Fruit fly (Drosophila melanogaster) whole organism, embryonic: ENCODE measurements around the gene Ipo9.

ENCODE experiments used
- Asciz ChIP-seq: fragments of 200-800 bp; sonication (Bioruptor generic); optimal IDR thresholded peaks from 2 replicates; lab custom pipeline; 2017; ENCODE audit warnings: missing biosample characterization, mild to moderate bottlenecking, missing genetic modification characterization, missing genetic modification reagents
- Atf-2 ChIP-seq: fragments of 200-800 bp; sonication (Bioruptor generic); optimal IDR thresholded peaks from 2 replicates; lab custom pipeline; 2016; ENCODE audit warnings: missing biosample characterization, missing genetic modification characterization
- Atf3 ChIP-seq: fragments of 200-800 bp; sonication (Bioruptor generic); optimal IDR thresholded peaks from 3 replicates; lab custom pipeline; 2016; ENCODE audit warnings: missing biosample characterization, missing genetic modification characterization
- Bteb2 ChIP-seq: fragments of 200-800 bp; sonication (Bioruptor generic); optimal IDR thresholded peaks from 2 replicates; lab custom pipeline; 2016; ENCODE audit warnings: missing biosample characterization, missing genetic modification characterization
- CG10147 ChIP-seq: fragments of 200-800 bp; sonication (Bioruptor generic); optimal IDR thresholded peaks from 2 replicates; lab custom pipeline; 2019; ENCODE audit warnings: missing biosample characterization, mild to moderate bottlenecking, missing genetic modification characterization, moderate library complexity
- CG11696 ChIP-seq: fragments of 200-800 bp; sonication (Bioruptor generic); IDR thresholded peaks from 2 replicates; pipeline ENCODE4 v1.3.6; 2022; ENCODE audit warnings: missing biosample characterization, missing genetic modification characterization
- CG12299 ChIP-seq: fragments of 200-800 bp; sonication (Bioruptor generic); optimal IDR thresholded peaks from 2 replicates; lab custom pipeline; 2018; ENCODE audit warnings: missing biosample characterization, mild to moderate bottlenecking, missing genetic modification characterization
- CG1233 ChIP-seq: fragments of 200-800 bp; sonication (Bioruptor generic); optimal IDR thresholded peaks from 4 replicates; lab custom pipeline; 2018; ENCODE audit warnings: missing biosample characterization, mild to moderate bottlenecking, missing genetic modification characterization
- CG12659 ChIP-seq: fragments of 200-800 bp; sonication (Bioruptor generic); optimal IDR thresholded peaks from 3 replicates; lab custom pipeline; 2017; ENCODE audit warnings: mild to moderate bottlenecking, missing biosample characterization, missing genetic modification reagents, missing genetic modification characterization
- CG13775 ChIP-seq: fragments of 200-800 bp; sonication (Bioruptor generic); optimal IDR thresholded peaks from 3 replicates; lab custom pipeline; 2017; ENCODE audit warnings: missing biosample characterization, mild to moderate bottlenecking, missing genetic modification characterization
- CG15479 ChIP-seq: fragments of 200-800 bp; sonication (Bioruptor generic); optimal IDR thresholded peaks from 3 replicates; lab custom pipeline; 2019; ENCODE audit warnings: missing biosample characterization, mild to moderate bottlenecking, missing genetic modification characterization, moderate library complexity
- CG2199 ChIP-seq: fragments of 200-800 bp; sonication (Bioruptor generic); IDR thresholded peaks from 3 replicates; pipeline ENCODE4 v1.3.6; 2022; ENCODE audit warnings: missing biosample characterization, missing genetic modification characterization
- CG2875 ChIP-seq: fragments of 200-800 bp; sonication (Bioruptor generic); optimal IDR thresholded peaks from 2 replicates; lab custom pipeline; 2017; ENCODE audit warnings: missing biosample characterization, mild to moderate bottlenecking, missing genetic modification characterization, missing genetic modification reagents
- CG30403 ChIP-seq: fragments of 200-800 bp; sonication (Bioruptor generic); optimal IDR thresholded peaks from 3 replicates; lab custom pipeline; 2016; ENCODE audit warnings: missing biosample characterization, missing genetic modification characterization
- CG32772 ChIP-seq: fragments of 200-800 bp; sonication (Bioruptor generic); IDR thresholded peaks from 2 replicates; pipeline ENCODE4 v1.3.6; 2022; ENCODE audit warnings: missing biosample characterization, missing genetic modification characterization
- CG3726 ChIP-seq: fragments of 200-800 bp; sonication (Bioruptor generic); IDR thresholded peaks from 3 replicates; pipeline ENCODE4, ENCODE4 v1.3.6; 2022; ENCODE audit warnings: missing biosample characterization, missing genetic modification characterization
- CG4424 ChIP-seq: fragments of 200-800 bp; sonication (Bioruptor generic); optimal IDR thresholded peaks from 3 replicates; lab custom pipeline; 2016; ENCODE audit warnings: missing biosample characterization, missing genetic modification characterization
- CG6689 ChIP-seq: fragments of 200-800 bp; sonication (Bioruptor generic); IDR thresholded peaks from 2 replicates; pipeline ENCODE4 v1.3.6; 2022; ENCODE audit warnings: missing biosample characterization, missing genetic modification characterization
- CG7372 ChIP-seq: fragments of 200-800 bp; sonication (Bioruptor generic); IDR thresholded peaks from 2 replicates; pipeline ENCODE4 v1.3.6; 2022; ENCODE audit warnings: missing biosample characterization, missing genetic modification characterization
- CG7963 ChIP-seq: fragments of 200-800 bp; sonication (Bioruptor generic); IDR thresholded peaks from 3 replicates; pipeline ENCODE4 v1.3.6; 2022; ENCODE audit warnings: missing biosample characterization, missing genetic modification characterization; ENCODE audit not compliant: partially characterized antibody
- Chrac-16 ChIP-seq: fragments of 200-800 bp; sonication (Bioruptor generic); optimal IDR thresholded peaks from 3 replicates; lab custom pipeline; 2016; ENCODE audit warnings: missing biosample characterization, missing genetic modification characterization
- CoRest ChIP-seq: fragments of 200-800 bp; sonication (Bioruptor generic); optimal IDR thresholded peaks from 3 replicates; lab custom pipeline; 2018; ENCODE audit warnings: missing biosample characterization, mild to moderate bottlenecking, missing genetic modification characterization, moderate library complexity
- E2f2 ChIP-seq: fragments of 200-800 bp; sonication (Bioruptor generic); IDR thresholded peaks from 2 replicates; pipeline ENCODE4 v1.3.6; 2022; ENCODE audit warnings: missing biosample characterization, missing genetic modification characterization
- Ets97D ChIP-seq: fragments of 200-800 bp; sonication (Bioruptor generic); optimal IDR thresholded peaks from 3 replicates; lab custom pipeline; 2016; ENCODE audit warnings: missing biosample characterization, missing genetic modification characterization
- HHEX ChIP-seq: fragments of 200-800 bp; sonication (Bioruptor generic); optimal IDR thresholded peaks from 3 replicates; lab custom pipeline; 2017; ENCODE audit warnings: missing biosample characterization, mild to moderate bottlenecking, missing genetic modification characterization, missing genetic modification reagents
- Hr3 ChIP-seq: fragments of 200-800 bp; sonication (Bioruptor generic); optimal IDR thresholded peaks from 3 replicates; lab custom pipeline; 2016; ENCODE audit warnings: missing biosample characterization, missing genetic modification characterization
- Kr ChIP-seq: fragments of 200-800 bp; sonication (Bioruptor generic); optimal IDR thresholded peaks from 2 replicates; lab custom pipeline; 2017; ENCODE audit warnings: missing biosample characterization, mild to moderate bottlenecking, missing genetic modification characterization
- Max ChIP-seq: fragments of 200-800 bp; sonication (Bioruptor generic); optimal IDR thresholded peaks from 2 replicates; lab custom pipeline; 2016; ENCODE audit warnings: missing biosample characterization, mild to moderate bottlenecking, missing genetic modification characterization
- NFAT ChIP-seq: fragments of 200-800 bp; sonication (Bioruptor generic); IDR thresholded peaks from 2 replicates; pipeline ENCODE4 v1.3.6; 2022; ENCODE audit warnings: missing biosample characterization, missing genetic modification characterization
- Scr ChIP-seq: fragments of 200-800 bp; sonication (Bioruptor generic); IDR thresholded peaks from 2 replicates; pipeline ENCODE4 v1.3.6; 2022; ENCODE audit warnings: missing biosample characterization, missing genetic modification characterization; ENCODE audit not compliant: partially characterized antibody
- Sry-δ ChIP-seq: fragments of 200-800 bp; sonication (Bioruptor generic); optimal IDR thresholded peaks from 2 replicates; lab custom pipeline; 2016; ENCODE audit warnings: missing biosample characterization, missing genetic modification characterization
- Tbp ChIP-seq: fragments of >200 bp; optimal IDR thresholded peaks from 2 replicates; lab custom pipeline; 2018; ENCODE audit warnings: missing biosample characterization, missing genetic modification characterization
- YL-1 ChIP-seq: fragments of 200-800 bp; sonication (Bioruptor generic); optimal IDR thresholded peaks from 3 replicates; lab custom pipeline; 2017; ENCODE audit warnings: missing biosample characterization, mild to moderate bottlenecking, missing genetic modification characterization
- ap ChIP-seq: fragments of 200-800 bp; sonication (Bioruptor generic); IDR thresholded peaks from 2 replicates; pipeline ENCODE4 v1.3.6; 2022; ENCODE audit warnings: missing biosample characterization, missing genetic modification characterization
- cwo ChIP-seq: fragments of 200-800 bp; sonication (Bioruptor generic); optimal IDR thresholded peaks from 3 replicates; lab custom pipeline; 2017; ENCODE audit warnings: missing biosample characterization, missing genetic modification characterization, mild to moderate bottlenecking, moderate library complexity, missing genetic modification reagents
- dpn ChIP-seq, 2 experiments: fragments of 200-800 bp; sonication (Bioruptor generic); optimal IDR thresholded peaks; 3 replicates each; lab custom pipeline; 2016; ENCODE audit warnings: missing biosample characterization in 2 of 2, missing genetic modification characterization in 2 of 2
- grau ChIP-seq: fragments of 200-800 bp; optimal IDR thresholded peaks from 3 replicates; lab custom pipeline; 2019; ENCODE audit warnings: missing biosample characterization, mild to moderate bottlenecking, missing genetic modification characterization, moderate library complexity
- gro ChIP-seq: fragments of 200-800 bp; sonication (Bioruptor generic); optimal IDR thresholded peaks from 2 replicates; lab custom pipeline; 2016; ENCODE audit warnings: missing biosample characterization, missing genetic modification characterization
- hb ChIP-seq: fragments of 200-800 bp; sonication (Bioruptor generic); IDR thresholded peaks from 3 replicates; pipeline ENCODE4 v1.3.6; 2022; ENCODE audit warnings: missing biosample characterization, missing genetic modification characterization; ENCODE audit not compliant: partially characterized antibody
- ind ChIP-seq: fragments of 200-800 bp; sonication (Bioruptor generic); optimal IDR thresholded peaks from 3 replicates; lab custom pipeline; 2016; ENCODE audit warnings: missing biosample characterization, missing genetic modification characterization
- jumu ChIP-seq: fragments of 200-800 bp; sonication (Bioruptor generic); optimal IDR thresholded peaks from 3 replicates; lab custom pipeline; 2016; ENCODE audit warnings: missing biosample characterization, missing genetic modification characterization
- nom ChIP-seq: fragments of 200-800 bp; sonication (Bioruptor generic); optimal IDR thresholded peaks from 2 replicates; lab custom pipeline; 2017; ENCODE audit warnings: missing biosample characterization, missing genetic modification characterization, mild to moderate bottlenecking, moderate library complexity, missing genetic modification reagents
- pan ChIP-seq, 4 experiments: fragments of >200 bp in 3 of 4; fragments of 200-800 bp in 1 of 4; sonication (Bioruptor generic) in 1 of 4; optimal IDR thresholded peaks in 3 of 4; IDR thresholded peaks in 1 of 4; 2 replicates each; pipeline versions ENCODE4 v1.3.6 to Lab custom; 2017 to 2022; ENCODE audit warnings: missing biosample characterization in 2 of 4, missing genetic modification characterization in 2 of 4, mixed read lengths in 1 of 4
- pb ChIP-seq: fragments of 200-800 bp; sonication (Bioruptor generic); optimal IDR thresholded peaks from 3 replicates; lab custom pipeline; 2016; ENCODE audit warnings: missing biosample characterization, missing genetic modification characterization
- peb ChIP-seq: fragments of 200-800 bp; sonication (Bioruptor generic); IDR thresholded peaks from 2 replicates; pipeline ENCODE4 v1.3.6; 2022; ENCODE audit warnings: missing biosample characterization, missing genetic modification characterization
- pho ChIP-seq: fragments of 200-800 bp; sonication (Bioruptor generic); optimal IDR thresholded peaks from 2 replicates; lab custom pipeline; 2016; ENCODE audit warnings: missing biosample characterization, missing genetic modification characterization
- tup ChIP-seq: fragments of 200-800 bp; sonication (Bioruptor generic); optimal IDR thresholded peaks from 2 replicates; lab custom pipeline; 2016; ENCODE audit warnings: missing biosample characterization, mild to moderate bottlenecking, missing genetic modification characterization, moderate library complexity
- tx ChIP-seq: fragments of 200-800 bp; sonication (Bioruptor generic); optimal IDR thresholded peaks from 2 replicates; lab custom pipeline; 2016; ENCODE audit warnings: missing biosample characterization, missing genetic modification characterization
- vfl ChIP-seq: fragments of 200-800 bp; sonication (Bioruptor generic); optimal IDR thresholded peaks from 2 replicates; lab custom pipeline; 2016; ENCODE audit warnings: missing biosample characterization, missing genetic modification characterization
- zfh1 ChIP-seq: fragments of 200-800 bp; sonication (Bioruptor generic); IDR thresholded peaks from 3 replicates; pipeline ENCODE4 v1.3.6; 2022; ENCODE audit warnings: missing biosample characterization, missing genetic modification characterization
- zfh2 ChIP-seq: fragments of 200-800 bp; sonication (Bioruptor generic); optimal IDR thresholded peaks from 2 replicates; lab custom pipeline; 2016; ENCODE audit warnings: missing biosample characterization, missing genetic modification characterization

Gene Ipo9

dm6 chr3R:11407733-11408134 is 4.6 kb upstream of the Ipo9 start, which contains the start of gene mRpL40 (continued):
- no peak for TF ChIP-seq gro (GFP tag; lab: Kevin White, UChicago)
- TF ChIP-seq jumu, result no peak
- TF ChIP-seq Scr (GFP tag; lab: Robert Waterston, UW), result peak; percentile 46
- no peak for TF ChIP-seq CG32772 (GFP tag; lab: Robert Waterston, UW)
- TF ChIP-seq YL-1 (GFP tag; lab: Kevin White, UChicago), result no peak
- TF ChIP-seq Ets97D (GFP tag; lab: Kevin White, UChicago), result peak; percentile 1
- peak; percentile 84 for TF ChIP-seq Sry-δ (GFP tag; lab: Kevin White, UChicago)
- no peak for TF ChIP-seq Asciz (GFP tag; lab: Kevin White, UChicago)
- no peak for TF ChIP-seq Chrac-16
- TF ChIP-seq tup (GFP tag; lab: Kevin White, UChicago), result no peak
- TF ChIP-seq pho (GFP tag; lab: Kevin White, UChicago), result no peak
- no peak for TF ChIP-seq ind (GFP tag; lab: Kevin White, UChicago)
- TF ChIP-seq CG6689 (GFP tag; lab: Robert Waterston, UW), result no peak
- no peak for TF ChIP-seq CG2875
- no peak for TF ChIP-seq CG2199
- TF ChIP-seq HHEX (GFP tag; lab: Kevin White, UChicago), result no peak
- no peak for TF ChIP-seq CG12299 (tag; lab: Kevin White, UChicago)
- TF ChIP-seq CoRest (tag; lab: Kevin White, UChicago), result no peak
- no peak for TF ChIP-seq CG30403
- no peak for TF ChIP-seq nom
- TF ChIP-seq CG15479 (GFP tag; lab: Kevin White, UChicago), result peak; percentile 81
- TF ChIP-seq hb, result no peak
- TF ChIP-seq CG3726 (GFP tag; lab: Robert Waterston, UW), result no peak
- TF ChIP-seq Bteb2 (GFP tag; lab: Kevin White, UChicago), result no peak
- no peak for TF ChIP-seq ap
- TF ChIP-seq cwo, result no peak
- TF ChIP-seq Atf-2 (GFP tag; lab: Kevin White, UChicago), result no peak
- TF ChIP-seq tx (GFP tag; lab: Kevin White, UChicago), result no peak
- TF ChIP-seq zfh2, result no peak
- TF ChIP-seq Atf3 (GFP tag; lab: Kevin White, UChicago), result no peak
- TF ChIP-seq CG1233 (GFP tag; lab: Kevin White, UChicago), result no peak
- TF ChIP-seq CG10147 (GFP tag; lab: Kevin White, UChicago), result no peak
- no peak for TF ChIP-seq NFAT (GFP tag; lab: Robert Waterston, UW)
- TF ChIP-seq dpn (GFP tag; optimal IDR thresholded peaks at IDR 0.05; lab: Kevin White, UChicago), result no peak
- TF ChIP-seq vfl (GFP tag; lab: Kevin White, UChicago), result no peak
- TF ChIP-seq peb (GFP tag; lab: Robert Waterston, UW), result no peak
- TF ChIP-seq grau, result no peak
- peak; percentile 86 for TF ChIP-seq CG7372 (GFP tag; lab: Robert Waterston, UW)
- no peak for TF ChIP-seq zfh1 (GFP tag; lab: Robert Waterston, UW)
- no peak for TF ChIP-seq CG7963 (GFP tag; lab: Robert Waterston, UW)
- TF ChIP-seq CG12659, result peak; percentile 21
- TF ChIP-seq Max, result no peak
- TF ChIP-seq Hr3, result no peak
- no peak for TF ChIP-seq pb
- peak; percentile 77 for TF ChIP-seq E2f2 (GFP tag; lab: Robert Waterston, UW)
- no peak for TF ChIP-seq pan (optimal IDR thresholded peaks at IDR 0.05; lab: Kevin White, UChicago)
- no peak for TF ChIP-seq pan (GFP tag; optimal IDR thresholded peaks at IDR 0.05 in 1 of 2, IDR thresholded peaks at IDR 0.05 in 1 of 2)
- TF ChIP-seq Kr (GFP tag; lab: Kevin White, UChicago), result no peak
- TF ChIP-seq Tbp (GFP tag; lab: Kevin White, UChicago), result no peak
- no peak for TF ChIP-seq CG11696 (GFP tag; lab: Robert Waterston, UW)
- TF ChIP-seq CG13775 (GFP tag; lab: Kevin White, UChicago), result no peak
- no peak for TF ChIP-seq CG4424 (GFP tag; lab: Kevin White, UChicago)
- TF ChIP-seq, all 482 proteins: peak for 47
